Fruit fly (Drosophila melanogaster): ENCODE measurements around the gene CG10654.

The CG10654 gene

dm6 chr3L:12468016-12468415 lies 39.6 kb downstream of the CG10654 start, which contains the start of gene eyg (continued):
- no peak for TF ChIP-seq sim (GFP tag; IDR thresholded peaks at IDR 0.05)
- TF ChIP-seq wdn (GFP tag; IDR thresholded peaks at IDR 0.05): no peak
- no peak for TF ChIP-seq CG2129 (GFP tag; IDR thresholded peaks at IDR 0.05; ENCODE audit: partially characterized antibody)
- peak; percentile 72 for TF ChIP-seq psq (GFP tag; optimal IDR thresholded peaks at IDR 0.05)
- TF ChIP-seq CG2678 (tag; optimal IDR thresholded peaks at IDR 0.05): no peak
- TF ChIP-seq zfh1 (GFP tag; IDR thresholded peaks at IDR 0.05): 0 out of 3 replicates have a peak, but pooled peaks have one; percentile 11
- peak; percentile 6 for TF ChIP-seq fd64A (GFP tag; optimal IDR thresholded peaks at IDR 0.05)
- peak; percentile 100 for TF ChIP-seq CG17385 (GFP tag; optimal IDR thresholded peaks at IDR 0.05)
- TF ChIP-seq Atf6 (GFP tag; IDR thresholded peaks at IDR 0.05): no peak; the same call in 1 of the 2 replicates
- peak; percentile 19 for TF ChIP-seq dmrt11E (tag; optimal IDR thresholded peaks at IDR 0.05)
- no peak for TF ChIP-seq CG6765 (GFP tag; optimal IDR thresholded peaks at IDR 0.05)
- TF ChIP-seq CG12104 (GFP tag; optimal IDR thresholded peaks at IDR 0.05): no peak
- no peak for TF ChIP-seq unpg (GFP tag; optimal IDR thresholded peaks at IDR 0.05)
- no peak for TF ChIP-seq pnt (GFP tag; optimal IDR thresholded peaks at IDR 0.05)
- no peak for TF ChIP-seq Max (GFP tag; optimal IDR thresholded peaks at IDR 0.05)
- TF ChIP-seq CG4617 (GFP tag; optimal IDR thresholded peaks at IDR 0.05; ENCODE audit: borderline replicate concordance): no peak
- TF ChIP-seq ara (GFP tag; IDR thresholded peaks at IDR 0.05): peak; percentile 57; the same call in 1 of the 2 replicates
- peak; percentile 57 for TF ChIP-seq ab (GFP tag; optimal IDR thresholded peaks at IDR 0.05)
- no peak for TF ChIP-seq luna (GFP tag; optimal IDR thresholded peaks at IDR 0.05)
- no peak for TF ChIP-seq Bdp1 (GFP tag; optimal IDR thresholded peaks at IDR 0.05)
- TF ChIP-seq hb (GFP tag; IDR thresholded peaks at IDR 0.05; ENCODE audit: partially characterized antibody): no peak
- TF ChIP-seq CG12071 (GFP tag; optimal IDR thresholded peaks at IDR 0.05): no peak
- TF ChIP-seq CG1603 (tag; optimal IDR thresholded peaks at IDR 0.05): no peak
- TF ChIP-seq CG5180 (GFP tag; optimal IDR thresholded peaks at IDR 0.05): peak; percentile 61
- TF ChIP-seq fd102C (GFP tag; optimal IDR thresholded peaks at IDR 0.05): peak; percentile 48
- TF ChIP-seq CG17361 (GFP tag; IDR thresholded peaks at IDR 0.05): no peak
- no peak for TF ChIP-seq CG12744 (GFP tag; optimal IDR thresholded peaks at IDR 0.05)
- TF ChIP-seq eyg (GFP tag; optimal IDR thresholded peaks at IDR 0.05): peak; percentile 59
- peak; percentile 8 for TF ChIP-seq pho (GFP tag; optimal IDR thresholded peaks at IDR 0.05)
- no peak for TF ChIP-seq pzg (GFP tag; optimal IDR thresholded peaks at IDR 0.05)
- peak; percentile 27 for TF ChIP-seq trh (GFP tag; optimal IDR thresholded peaks at IDR 0.05)
- no peak for TF ChIP-seq Dip3 (GFP tag; optimal IDR thresholded peaks at IDR 0.05)
- TF ChIP-seq CG30431 (GFP tag; optimal IDR thresholded peaks at IDR 0.05): no peak
- TF ChIP-seq Dfd (GFP tag; optimal IDR thresholded peaks at IDR 0.05): no peak
- no peak for TF ChIP-seq CG11723 (GFP tag; optimal IDR thresholded peaks at IDR 0.05)
- TF ChIP-seq CG9609 (GFP tag; optimal IDR thresholded peaks at IDR 0.05): no peak
- peak; percentile 22 to 49 for TF ChIP-seq Trl (optimal IDR thresholded peaks at IDR 0.05)
- TF ChIP-seq Trl (GFP tag; optimal IDR thresholded peaks at IDR 0.05): peak; percentile 48
- TF ChIP-seq CG2116 (GFP tag; optimal IDR thresholded peaks at IDR 0.05): peak; percentile 24
- peak; percentile 42 for TF ChIP-seq CG3847 (GFP tag; IDR thresholded peaks at IDR 0.05)
- TF ChIP-seq CG7357 (GFP tag; IDR thresholded peaks at IDR 0.05): no peak
- no peak for TF ChIP-seq Neu2 (GFP tag; optimal IDR thresholded peaks at IDR 0.05; ENCODE audit: borderline replicate concordance)
- no peak for TF ChIP-seq CG6813 (GFP tag; optimal IDR thresholded peaks at IDR 0.05)
- TF ChIP-seq nau (GFP tag; optimal IDR thresholded peaks at IDR 0.05): peak; percentile 71
- TF ChIP-seq CG9817 (tag; optimal IDR thresholded peaks at IDR 0.05): no peak
- no peak for TF ChIP-seq Doc3 (GFP tag; IDR thresholded peaks at IDR 0.05; ENCODE audit: partially characterized antibody)
- no peak for TF ChIP-seq CG16779 (GFP tag; IDR thresholded peaks at IDR 0.05)
- TF ChIP-seq Opbp (GFP tag; IDR thresholded peaks at IDR 0.05; ENCODE audit: partially characterized antibody): peak; percentile 61; the same call in 1 of the 3 replicates
